Worm (Caenorhabditis elegans): ENCODE measurements around the gene gfm-1.

Gene gfm-1

ce11 chrII:13076301-13076916 lies 40.9 kb upstream of the gfm-1 start (continued):
- TF ChIP-seq mxl-2 (GFP tag; conservative IDR thresholded peaks at IDR 0.05) (no peak), nhr-41 (GFP tag; IDR thresholded peaks at IDR 0.05) (no peak), nhr-10 (tag; optimal IDR thresholded peaks at IDR 0.05) (no peak), rbr-2 (tag; optimal IDR thresholded peaks at IDR 0.05) (no peak), zip-2 (tag; optimal IDR thresholded peaks at IDR 0.05) (no peak), nhr-102 (tag; optimal IDR thresholded peaks at IDR 0.05) (no peak), Y48G9A.11 (GFP tag; IDR thresholded peaks at IDR 0.05) (no peak), php-3 (GFP tag; IDR thresholded peaks at IDR 0.05) (peak; percentile 78), vab-7 (GFP tag; IDR thresholded peaks at IDR 0.05) (no peak), F37D6.2 (tag; optimal IDR thresholded peaks at IDR 0.05) (no peak), dmd-6 (GFP tag; IDR thresholded peaks at IDR 0.05) (peak; percentile 64), mxl-3 (GFP tag; optimal IDR thresholded peaks at IDR 0.05) (no peak), lsy-2 (tag; optimal IDR thresholded peaks at IDR 0.05) (no peak), lir-3 (tag; optimal IDR thresholded peaks at IDR 0.05) (no peak), tag-97 (GFP tag; IDR thresholded peaks at IDR 0.05) (no peak), zfp-3 (GFP tag; conservative IDR thresholded peaks at IDR 0.05) (0 out of 2 replicates have a peak, but pooled peaks have one; percentile 52), lin-13 (GFP tag; optimal IDR thresholded peaks at IDR 0.05) (no peak), R02D3.7 (tag; optimal IDR thresholded peaks at IDR 0.05) (no peak), ztf-11 (tag; optimal IDR thresholded peaks at IDR 0.05) (no peak), nhr-111 (GFP tag; optimal IDR thresholded peaks at IDR 0.05) (no peak), aly-2 (tag; optimal IDR thresholded peaks at IDR 0.05) (no peak), lin-38 (GFP tag; IDR thresholded peaks at IDR 0.05) (no peak), madf-5 (GFP tag; IDR thresholded peaks at IDR 0.05) (no peak), skn-1 (tag; optimal IDR thresholded peaks at IDR 0.05) (no peak), Y75B8A.6 (GFP tag; IDR thresholded peaks at IDR 0.05) (no peak), mep-1 (tag; optimal IDR thresholded peaks at IDR 0.05) (no peak), F10B5.3 (tag; optimal IDR thresholded peaks at IDR 0.05) (no peak), ctbp-1 (GFP tag; IDR thresholded peaks at IDR 0.05) (no peak), nhr-25 (tag; optimal IDR thresholded peaks at IDR 0.05; ENCODE audit: borderline replicate concordance, insufficient read depth) (no peak), D1046.2 (GFP tag; IDR thresholded peaks at IDR 0.05) (no peak), aha-1 (tag) (no peak), snpc-4 (tag; optimal IDR thresholded peaks at IDR 0.05) (no peak), cey-2 (tag; optimal IDR thresholded peaks at IDR 0.05; ENCODE audit: borderline replicate concordance, insufficient read depth) (no peak), nhr-42 (GFP tag; IDR thresholded peaks at IDR 0.05) (no peak), hmg-1.1 (GFP tag; IDR thresholded peaks at IDR 0.05) (no peak), daf-12 (tag; optimal IDR thresholded peaks at IDR 0.05) (no peak), zag-1 (tag; optimal IDR thresholded peaks at IDR 0.05) (no peak), pha-4 (GFP tag; IDR thresholded peaks at IDR 0.05) (no peak), pha-4 (tag; optimal IDR thresholded peaks at IDR 0.05) (no peak), nhr-76 (tag; optimal IDR thresholded peaks at IDR 0.05) (no peak), hif-1 (tag; optimal IDR thresholded peaks at IDR 0.05) (no peak), snpc-1.2 (GFP tag; IDR thresholded peaks at IDR 0.05) (no peak), unc-39 (tag; optimal IDR thresholded peaks at IDR 0.05) (no peak), pqm-1 (tag; optimal IDR thresholded peaks at IDR 0.05) (peak; percentile 48), mdl-1 (tag; optimal IDR thresholded peaks at IDR 0.05) (peak in 1 of 2 experiments; percentile 18), fos-1 (tag; optimal IDR thresholded peaks at IDR 0.05) (no peak), ceh-82 (tag; optimal IDR thresholded peaks at IDR 0.05) (no peak), nhr-28 (tag; optimal IDR thresholded peaks at IDR 0.05) (peak; percentile 66), dve-1 (tag; optimal IDR thresholded peaks at IDR 0.05; ENCODE audit: insufficient read depth) (no peak)

Measured in whole organism, L4 larva.